Fruit fly (Drosophila melanogaster): Measurements from ENCODE around the gene CG11504.
A peak's percentile ranks its signal among the peaks of the same experiment; 100 is the strongest.

Gene CG11504

DNA sequence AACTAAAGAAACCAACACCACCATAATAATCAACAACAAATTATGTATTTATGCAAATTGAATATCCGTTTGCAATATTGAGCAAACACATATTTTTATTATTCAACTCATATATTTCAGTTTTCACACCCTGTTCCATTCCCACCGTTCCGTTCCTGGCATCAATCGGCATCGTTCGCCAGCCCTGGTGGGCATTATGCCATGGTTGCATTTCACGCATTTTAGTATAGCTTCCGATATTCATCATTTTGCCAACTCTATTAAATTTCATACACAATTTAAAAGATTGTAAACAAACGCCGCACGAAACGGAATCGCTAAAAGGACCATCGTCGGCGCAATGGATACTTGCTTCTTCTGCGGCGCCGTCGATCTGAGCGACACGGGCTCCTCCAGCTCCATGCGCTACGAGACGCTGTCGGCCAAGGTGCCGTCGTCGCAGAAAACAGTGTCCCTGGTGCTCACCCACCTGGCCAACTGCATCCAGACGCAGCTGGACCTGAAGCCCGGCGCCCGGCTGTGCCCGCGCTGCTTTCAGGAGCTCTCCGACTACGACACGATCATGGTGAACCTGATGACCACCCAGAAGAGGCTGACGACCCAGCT is 45.5 kb downstream of the CG11504 start, which contains the start of gene Sry-delta (continued):
- TF ChIP-seq btn (GFP tag; optimal IDR thresholded peaks at IDR 0.05) (peak; percentile 38), CG17186 (GFP tag; optimal IDR thresholded peaks at IDR 0.05) (peak; percentile 74), ssp (GFP tag; IDR thresholded peaks at IDR 0.05) (peak; percentile 83), stc (GFP tag; IDR thresholded peaks at IDR 0.05) (peak; percentile 40; the same call in 1 of the 2 replicates), Elba2 (GFP tag; optimal IDR thresholded peaks at IDR 0.05) (no peak), CG1529 (GFP tag; optimal IDR thresholded peaks at IDR 0.05) (no peak), lmd (GFP tag; IDR thresholded peaks at IDR 0.05) (peak; percentile 62; the same call in 1 of the 2 replicates), eyg (GFP tag; optimal IDR thresholded peaks at IDR 0.05) (peak; percentile 61), sob (GFP tag; IDR thresholded peaks at IDR 0.05) (peak; percentile 90), Lpt (GFP tag; optimal IDR thresholded peaks at IDR 0.05) (no peak), ap (GFP tag; IDR thresholded peaks at IDR 0.05) (peak; percentile 46), stwl (tag; optimal IDR thresholded peaks at IDR 0.05) (peak; percentile 93), CG7987 (GFP tag; optimal IDR thresholded peaks at IDR 0.05) (peak; percentile 83), Doc2 (GFP tag; IDR thresholded peaks at IDR 0.05) (no peak), dmrt11E (tag; optimal IDR thresholded peaks at IDR 0.05) (peak; percentile 59), zfh1 (GFP tag; IDR thresholded peaks at IDR 0.05) (peak; percentile 73; the same call in 2 of the 3 replicates), Hr51 (GFP tag; optimal IDR thresholded peaks at IDR 0.05) (peak in 1 of 2 experiments; percentile 88), CG13424 (tag; optimal IDR thresholded peaks at IDR 0.05) (peak; percentile 72), CG13296 (GFP tag; optimal IDR thresholded peaks at IDR 0.05) (peak; percentile 58), CG11093 (GFP tag; IDR thresholded peaks at IDR 0.05) (no peak), tll (GFP tag; optimal IDR thresholded peaks at IDR 0.05) (no peak), pan (optimal IDR thresholded peaks at IDR 0.05) (no peak), pan (GFP tag; optimal IDR thresholded peaks at IDR 0.05 in 1 of 2, IDR thresholded peaks at IDR 0.05 in 1 of 2) (peak in 1 of 2 experiments; percentile 78), CG10147 (GFP tag; optimal IDR thresholded peaks at IDR 0.05) (peak; percentile 67), ewg (GFP tag; optimal IDR thresholded peaks at IDR 0.05) (no peak), CG1233 (GFP tag; optimal IDR thresholded peaks at IDR 0.05) (peak; percentile 52), CG17802 (tag; optimal IDR thresholded peaks at IDR 0.05) (peak; percentile 83), Sox102F (GFP tag; optimal IDR thresholded peaks at IDR 0.05) (no peak), CG11504 (tag; optimal IDR thresholded peaks at IDR 0.05) (no peak), zf30C (GFP tag; optimal IDR thresholded peaks at IDR 0.05) (no peak), CG17385 (GFP tag; optimal IDR thresholded peaks at IDR 0.05) (no peak), dati (GFP tag; IDR thresholded peaks at IDR 0.05) (no peak), CG1647 (GFP tag; optimal IDR thresholded peaks at IDR 0.05) (peak; percentile 91), Ada2b (GFP tag; IDR thresholded peaks at IDR 0.05) (peak; percentile 77), vvl (GFP tag; IDR thresholded peaks at IDR 0.05) (peak; percentile 90), CG11695 (GFP tag; IDR thresholded peaks at IDR 0.05) (peak; percentile 36; the same call in 1 of the 3 replicates), CG7928 (GFP tag; optimal IDR thresholded peaks at IDR 0.05) (peak; percentile 100), CG6272 (GFP tag; IDR thresholded peaks at IDR 0.05) (peak; percentile 69), CG12391 (tag; optimal IDR thresholded peaks at IDR 0.05) (peak; percentile 85), CG15479 (GFP tag; optimal IDR thresholded peaks at IDR 0.05) (no peak), Dll (GFP tag; IDR thresholded peaks at IDR 0.05; ENCODE audit: partially characterized antibody) (peak; percentile 79), CG33213 (GFP tag; optimal IDR thresholded peaks at IDR 0.05) (peak; percentile 90), CG1603 (tag; optimal IDR thresholded peaks at IDR 0.05) (peak; percentile 99), pfk (GFP tag; optimal IDR thresholded peaks at IDR 0.05) (peak; percentile 99), Dek (tag; optimal IDR thresholded peaks at IDR 0.05) (peak; percentile 83), H15 (GFP tag; IDR thresholded peaks at IDR 0.05) (peak; percentile 61; the same call in 1 of the 3 replicates), E2f2 (GFP tag; IDR thresholded peaks at IDR 0.05) (peak; percentile 73), CG12659 (GFP tag; optimal IDR thresholded peaks at IDR 0.05) (peak; percentile 91), CG11560 (tag; IDR thresholded peaks at IDR 0.05) (0 out of 3 replicates have a peak, but pooled peaks have one; percentile 28)
